In the genomic region with DNA sequence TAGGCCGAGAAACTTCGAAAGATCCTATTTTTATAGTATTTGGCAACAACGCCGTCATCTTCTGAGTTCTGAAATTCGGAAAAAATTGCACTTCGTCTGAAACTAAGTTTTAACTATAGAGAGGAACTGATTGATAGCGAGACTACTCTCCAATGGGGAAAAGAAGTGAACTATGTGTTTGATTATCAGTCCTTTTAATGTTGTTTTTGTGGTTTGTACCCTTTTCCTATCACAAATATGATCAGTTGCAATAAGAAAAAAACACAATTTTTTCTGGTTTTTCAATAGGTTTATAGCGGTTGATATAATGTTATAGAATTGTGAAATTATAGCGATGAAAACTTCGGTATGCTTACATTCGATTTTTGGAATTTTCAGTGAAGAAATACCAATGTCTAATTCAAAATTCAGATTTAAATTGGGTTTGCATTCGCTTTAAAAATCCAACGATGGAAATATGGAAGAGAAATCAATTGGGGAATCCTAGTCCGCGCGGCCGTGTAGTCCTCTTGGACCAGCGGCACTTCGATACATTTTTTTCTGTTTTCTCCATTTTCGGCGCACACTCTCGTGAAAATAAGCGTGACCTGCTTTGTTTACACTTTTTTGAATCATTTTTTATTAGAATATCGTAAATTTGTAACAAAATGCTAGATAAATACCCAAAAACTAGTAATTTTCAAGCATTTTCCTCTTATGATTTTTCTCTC, we compare ENCODE assay signal across 3 worm cellular contexts.
TF ChIP-seq lines count a peak whose summit lies in the region.

Gene C53B4.3 (minus strand): TSS at position 464 of the 710 bp plus-strand sequence.

TF ChIP-seq in whole organism, L1 larva, 84 proteins besides CTCF, POLR2A, EP300 and RAD21 (continued from another document and continues in another):
- peak in 1 of 2 experiments; percentile 42 for TF ChIP-seq mdl-1 (tag; optimal IDR thresholded peaks at IDR 0.05; lab: Kevin White, UChicago)
- no peak for TF ChIP-seq nhr-237 (tag; optimal IDR thresholded peaks at IDR 0.05; lab: Kevin White, UChicago)
- peak; percentile 88 for TF ChIP-seq pax-3 (tag; optimal IDR thresholded peaks at IDR 0.05; lab: Kevin White, UChicago)
- no peak for TF ChIP-seq hlh-17 (GFP tag; optimal IDR thresholded peaks at IDR 0.05; lab: Kevin White, UChicago; ENCODE audit: borderline replicate concordance)
- TF ChIP-seq lsy-2 (tag; optimal IDR thresholded peaks at IDR 0.05; lab: Kevin White, UChicago) = peak; percentile 66 to 79
- TF ChIP-seq C16A3.4 (tag; optimal IDR thresholded peaks at IDR 0.05; lab: Kevin White, UChicago) = no peak
- peak; percentile 80 for TF ChIP-seq hlh-4 (tag; optimal IDR thresholded peaks at IDR 0.05; lab: Kevin White, UChicago)
- peak; percentile 94 for TF ChIP-seq egl-13 (tag; optimal IDR thresholded peaks at IDR 0.05; lab: Kevin White, UChicago)
- peak; percentile 52 to 60 for TF ChIP-seq lin-35 (GFP tag; optimal IDR thresholded peaks at IDR 0.05; lab: Kevin White, UChicago)
- peak; percentile 12 for TF ChIP-seq jun-1 (tag; optimal IDR thresholded peaks at IDR 0.05; lab: Kevin White, UChicago)
- TF ChIP-seq hpl-2 (GFP tag; optimal IDR thresholded peaks at IDR 0.05; lab: Kevin White, UChicago) = no peak
- TF ChIP-seq ets-5 (GFP tag; IDR thresholded peaks at IDR 0.05; lab: Robert Waterston, UW) = no peak
- TF ChIP-seq unc-86 (tag; optimal IDR thresholded peaks at IDR 0.05; lab: Kevin White, UChicago) = peak; percentile 79
- TF ChIP-seq lin-14 (GFP tag; optimal IDR thresholded peaks at IDR 0.05; lab: Kevin White, UChicago) = peak; percentile 86
- TF ChIP-seq irx-1 (tag; optimal IDR thresholded peaks at IDR 0.05; lab: Kevin White, UChicago) = peak; percentile 97
- peak; percentile 12 for TF ChIP-seq efl-3 (GFP tag; optimal IDR thresholded peaks at IDR 0.05; lab: Kevin White, UChicago)
- TF ChIP-seq nhr-47 (tag; optimal IDR thresholded peaks at IDR 0.05; lab: Kevin White, UChicago) = peak; percentile 92
- peak; percentile 32 for TF ChIP-seq sup-37 (GFP tag; optimal IDR thresholded peaks at IDR 0.05; lab: Kevin White, UChicago)
- TF ChIP-seq unc-62 (GFP tag; optimal IDR thresholded peaks at IDR 0.05; lab: Kevin White, UChicago) = no peak
- no peak for TF ChIP-seq fos-1 (tag; optimal IDR thresholded peaks at IDR 0.05; lab: Kevin White, UChicago)
- no peak for TF ChIP-seq nhr-11 (tag; optimal IDR thresholded peaks at IDR 0.05; lab: Kevin White, UChicago)
- TF ChIP-seq sox-4 (tag; optimal IDR thresholded peaks at IDR 0.05; lab: Kevin White, UChicago) = peak; percentile 95
- peak; percentile 82 for TF ChIP-seq mab-9 (GFP tag; IDR thresholded peaks at IDR 0.05; lab: Robert Waterston, UW)
- no peak for TF ChIP-seq nhr-12 (tag; optimal IDR thresholded peaks at IDR 0.05; lab: Kevin White, UChicago)
- peak; percentile 89 for TF ChIP-seq nhr-20 (tag; optimal IDR thresholded peaks at IDR 0.05; lab: Kevin White, UChicago)
- no peak for TF ChIP-seq fkh-10 (GFP tag; optimal IDR thresholded peaks at IDR 0.05; lab: Kevin White, UChicago)
- peak in 1 of 6 experiments; percentile 23 for TF ChIP-seq elt-3 (tag; optimal IDR thresholded peaks at IDR 0.05; lab: Kevin White, UChicago)
- TF ChIP-seq vab-15 (tag; optimal IDR thresholded peaks at IDR 0.05; lab: Kevin White, UChicago) = peak; percentile 68
- TF ChIP-seq aly-2 (tag; optimal IDR thresholded peaks at IDR 0.05; lab: Kevin White, UChicago) = no peak
- TF ChIP-seq tbx-2 (tag; optimal IDR thresholded peaks at IDR 0.05; lab: Kevin White, UChicago) = peak; percentile 93
- peak; percentile 76 for TF ChIP-seq fkh-8 (tag; optimal IDR thresholded peaks at IDR 0.05; lab: Kevin White, UChicago)
- peak; percentile 97 for TF ChIP-seq fkh-4 (tag; optimal IDR thresholded peaks at IDR 0.05; lab: Kevin White, UChicago; ENCODE audit: borderline replicate concordance)
- TF ChIP-seq F16B12.6 (tag; optimal IDR thresholded peaks at IDR 0.05; lab: Kevin White, UChicago) = no peak
- peak; percentile 42 to 67 (median 63) for TF ChIP-seq dpl-1 (GFP tag; optimal IDR thresholded peaks at IDR 0.05; lab: Kevin White, UChicago)
- no peak for TF ChIP-seq egl-27 (tag; optimal IDR thresholded peaks at IDR 0.05; lab: Kevin White, UChicago)
- no peak for TF ChIP-seq ama-1 (optimal IDR thresholded peaks at IDR 0.05; lab: Kevin White, UChicago)
- no peak for TF ChIP-seq pqm-1 (tag; optimal IDR thresholded peaks at IDR 0.05; lab: Kevin White, UChicago)
- TF ChIP-seq ceh-88 (GFP tag; IDR thresholded peaks at IDR 0.05; lab: Robert Waterston, UW) = peak; percentile 66; the same call in 1 of the 2 replicates
- peak; percentile 96 for TF ChIP-seq lir-3 (tag; optimal IDR thresholded peaks at IDR 0.05; lab: Kevin White, UChicago; ENCODE audit: poor library complexity)
- TF ChIP-seq unc-98 (GFP tag; IDR thresholded peaks at IDR 0.05; lab: Robert Waterston, UW) = peak; percentile 75

TF ChIP-seq in whole organism, L3 larva, 47 proteins besides CTCF, POLR2A, EP300 and RAD21 (continued from another document):
- TF ChIP-seq ZK546.5 (tag; optimal IDR thresholded peaks at IDR 0.05; lab: Kevin White, UChicago) (no peak), pqm-1 (tag; optimal IDR thresholded peaks at IDR 0.05; lab: Kevin White, UChicago) (no peak), fos-1 (tag; optimal IDR thresholded peaks at IDR 0.05; lab: Kevin White, UChicago) (no peak), nhr-25 (tag; optimal IDR thresholded peaks at IDR 0.05; lab: Kevin White, UChicago) (peak; percentile 52), nhr-12 (tag; optimal IDR thresholded peaks at IDR 0.05; lab: Kevin White, UChicago) (no peak), elt-1 (tag; optimal IDR thresholded peaks at IDR 0.05; lab: Kevin White, UChicago) (no peak), nhr-23 (tag; optimal IDR thresholded peaks at IDR 0.05; lab: Kevin White, UChicago) (peak; percentile 60), nhr-76 (tag; optimal IDR thresholded peaks at IDR 0.05; lab: Kevin White, UChicago) (no peak), unc-62 (GFP tag; optimal IDR thresholded peaks at IDR 0.05; lab: Kevin White, UChicago) (no peak), aly-2 (tag; optimal IDR thresholded peaks at IDR 0.05; lab: Kevin White, UChicago) (no peak), unc-39 (tag; optimal IDR thresholded peaks at IDR 0.05; lab: Kevin White, UChicago) (no peak), fkh-10 (GFP tag; optimal IDR thresholded peaks at IDR 0.05; lab: Kevin White, UChicago) (no peak), snpc-4 (tag; optimal IDR thresholded peaks at IDR 0.05; lab: Kevin White, UChicago) (peak; percentile 74), elt-3 (tag; optimal IDR thresholded peaks at IDR 0.05; lab: Kevin White, UChicago) (no peak), tbx-2 (tag; optimal IDR thresholded peaks at IDR 0.05; lab: Kevin White, UChicago) (peak; percentile 24), ama-1 (optimal IDR thresholded peaks at IDR 0.05; lab: Kevin White, UChicago) (no peak), R02D3.7 (tag; optimal IDR thresholded peaks at IDR 0.05; lab: Kevin White, UChicago) (no peak), skn-1 (tag; optimal IDR thresholded peaks at IDR 0.05; lab: Kevin White, UChicago) (no peak), fkh-2 (tag; optimal IDR thresholded peaks at IDR 0.05; lab: Kevin White, UChicago) (no peak), egl-27 (tag; optimal IDR thresholded peaks at IDR 0.05; lab: Kevin White, UChicago) (no peak), daf-12 (tag; optimal IDR thresholded peaks at IDR 0.05; lab: Kevin White, UChicago) (no peak), pha-4 (tag; optimal IDR thresholded peaks at IDR 0.05; lab: Kevin White, UChicago) (peak; percentile 72), nhr-43 (tag; optimal IDR thresholded peaks at IDR 0.05; lab: Kevin White, UChicago; ENCODE audit: poor library complexity, severe bottlenecking) (peak; percentile 92), ztf-4 (tag; optimal IDR thresholded peaks at IDR 0.05; lab: Kevin White, UChicago) (no peak), sea-2 (GFP tag; optimal IDR thresholded peaks at IDR 0.05; lab: Kevin White, UChicago) (no peak), mdl-1 (tag; optimal IDR thresholded peaks at IDR 0.05; lab: Kevin White, UChicago) (no peak), eor-1 (tag; optimal IDR thresholded peaks at IDR 0.05; lab: Kevin White, UChicago) (peak in 1 of 2 experiments; percentile 27), lsy-12 (tag; optimal IDR thresholded peaks at IDR 0.05; lab: Kevin White, UChicago) (peak; percentile 63), jun-1 (tag; optimal IDR thresholded peaks at IDR 0.05; lab: Kevin White, UChicago) (no peak)

TF ChIP-seq in whole organism, young adult, 124 proteins besides CTCF, POLR2A, EP300 and RAD21 (continued from another document):
- TF ChIP-seq hrde-1 (tag; optimal IDR thresholded peaks at IDR 0.05; lab: Kevin White, UChicago; ENCODE audit: borderline replicate concordance) = peak; percentile 37
- TF ChIP-seq B0035.1 (tag; optimal IDR thresholded peaks at IDR 0.05; lab: Kevin White, UChicago) = peak; percentile 13
- TF ChIP-seq tbx-9 (tag; optimal IDR thresholded peaks at IDR 0.05; lab: Kevin White, UChicago; ENCODE audit: borderline replicate concordance) = no peak
- no peak for TF ChIP-seq mes-4 (tag; optimal IDR thresholded peaks at IDR 0.05; lab: Kevin White, UChicago)
- TF ChIP-seq let-607 (tag; optimal IDR thresholded peaks at IDR 0.05; lab: Kevin White, UChicago) = peak in 1 of 2 experiments; percentile 55
- 0 out of 2 replicates have a peak, but pooled peaks have one; percentile 13 for TF ChIP-seq rcor-1 (GFP tag; IDR thresholded peaks at IDR 0.05; lab: Robert Waterston, UW)
- no peak for TF ChIP-seq T26A5.8 (tag; optimal IDR thresholded peaks at IDR 0.05; lab: Kevin White, UChicago)
- no peak for TF ChIP-seq nfyb-1 (GFP tag; IDR thresholded peaks at IDR 0.05; lab: Robert Waterston, UW)
- TF ChIP-seq aptf-3 (GFP tag; IDR thresholded peaks at IDR 0.05; lab: Robert Waterston, UW) = no peak
- TF ChIP-seq lin-40 (tag; optimal IDR thresholded peaks at IDR 0.05; lab: Kevin White, UChicago) = peak; percentile 72
- 0 out of 2 replicates have a peak, but pooled peaks have one; percentile 44 for TF ChIP-seq Y53G8AR.9 (GFP tag; conservative IDR thresholded peaks at IDR 0.05; lab: Robert Waterston, UW)
- no peak for TF ChIP-seq dpl-1 (GFP tag; optimal IDR thresholded peaks at IDR 0.05; lab: Kevin White, UChicago)
- TF ChIP-seq lag-1 (GFP tag; IDR thresholded peaks at IDR 0.05; lab: Robert Waterston, UW) = no peak
- no peak for TF ChIP-seq ztf-18 (tag; optimal IDR thresholded peaks at IDR 0.05; lab: Kevin White, UChicago)
- no peak for TF ChIP-seq somi-1 (GFP tag; optimal IDR thresholded peaks at IDR 0.05; lab: Kevin White, UChicago)
- TF ChIP-seq D2030.7 (GFP tag; IDR thresholded peaks at IDR 0.05; lab: Robert Waterston, UW) = peak; percentile 61
- TF ChIP-seq tbp1 (GFP tag; optimal IDR thresholded peaks at IDR 0.05; lab: Kevin White, UChicago) = peak; percentile 30
- TF ChIP-seq F49E8.2 (tag; optimal IDR thresholded peaks at IDR 0.05; lab: Kevin White, UChicago; ENCODE audit: insufficient read depth) = no peak
- peak; percentile 8 for TF ChIP-seq xnd-1 (tag; optimal IDR thresholded peaks at IDR 0.05; lab: Kevin White, UChicago)
- peak; percentile 55; the same call in 1 of the 2 replicates for TF ChIP-seq dox-1 (GFP tag; IDR thresholded peaks at IDR 0.05; lab: Robert Waterston, UW)
- TF ChIP-seq akir-1 (GFP tag; optimal IDR thresholded peaks at IDR 0.05; lab: Kevin White, UChicago) = peak; percentile 36
- no peak for TF ChIP-seq rpc-1 (optimal IDR thresholded peaks at IDR 0.05; lab: Kevin White, UChicago)
- TF ChIP-seq rpc-1 (tag; optimal IDR thresholded peaks at IDR 0.05; lab: Kevin White, UChicago) = no peak
- no peak for TF ChIP-seq ceh-79 (tag; optimal IDR thresholded peaks at IDR 0.05; lab: Kevin White, UChicago)
- no peak for TF ChIP-seq pbrm-1 (GFP tag; IDR thresholded peaks at IDR 0.05; lab: Robert Waterston, UW)
- peak; percentile 67; the same call in 1 of the 2 replicates for TF ChIP-seq madf-6 (GFP tag; IDR thresholded peaks at IDR 0.05; lab: Robert Waterston, UW)
- peak; percentile 31 for TF ChIP-seq snpc-1.3 (tag; optimal IDR thresholded peaks at IDR 0.05; lab: Kevin White, UChicago; ENCODE audit: insufficient read depth)
- TF ChIP-seq lin-35 (GFP tag; optimal IDR thresholded peaks at IDR 0.05; lab: Kevin White, UChicago) = peak in 1 of 3 experiments; percentile 47
- peak; percentile 46; the same call in 1 of the 2 replicates for TF ChIP-seq ceh-40 (GFP tag; IDR thresholded peaks at IDR 0.05; lab: Robert Waterston, UW)
- 0 out of 2 replicates have a peak, but pooled peaks have one; percentile 39 for TF ChIP-seq aptf-2 (GFP tag; conservative IDR thresholded peaks at IDR 0.05; lab: Robert Waterston, UW)
